Worm (Caenorhabditis elegans) whole organism, L2 larva: Measurements from ENCODE around the gene srg-57.

Experiments
- mab-5 ChIP-seq: fragments of 150-350 bp; optimal IDR thresholded peaks from 2 replicates; lab custom pipeline; 2014; ENCODE audit warnings: missing biosample characterization, missing genetic modification characterization
- ztf-11 ChIP-seq: sonication (generic microtip); optimal IDR thresholded peaks from 2 replicates; lab custom pipeline; 2017; ENCODE audit warnings: missing biosample characterization, missing genetic modification characterization

ce11 chrV:2716933-2717332, 17.3 kb downstream of the srg-57 start:
- TF ChIP-seq mab-5 (tag; lab: Kevin White, UChicago) (no peak), ztf-11 (tag; lab: Kevin White, UChicago) (no peak)
